Worm (Caenorhabditis elegans): ENCODE measurements around the gene msp-3.

- TF ChIP-seq tbx-11 (GFP tag; IDR thresholded peaks at IDR 0.05) (no peak), ama-1 (optimal IDR thresholded peaks at IDR 0.05) (no peak)
Observed at ce11 chrII:4802917-4803316, 16.8 kb upstream of the msp-3 start.

Data from whole organism, early embryonic.